Worm (Caenorhabditis elegans): Measurements from ENCODE around the gene F28C6.8.

DNA sequence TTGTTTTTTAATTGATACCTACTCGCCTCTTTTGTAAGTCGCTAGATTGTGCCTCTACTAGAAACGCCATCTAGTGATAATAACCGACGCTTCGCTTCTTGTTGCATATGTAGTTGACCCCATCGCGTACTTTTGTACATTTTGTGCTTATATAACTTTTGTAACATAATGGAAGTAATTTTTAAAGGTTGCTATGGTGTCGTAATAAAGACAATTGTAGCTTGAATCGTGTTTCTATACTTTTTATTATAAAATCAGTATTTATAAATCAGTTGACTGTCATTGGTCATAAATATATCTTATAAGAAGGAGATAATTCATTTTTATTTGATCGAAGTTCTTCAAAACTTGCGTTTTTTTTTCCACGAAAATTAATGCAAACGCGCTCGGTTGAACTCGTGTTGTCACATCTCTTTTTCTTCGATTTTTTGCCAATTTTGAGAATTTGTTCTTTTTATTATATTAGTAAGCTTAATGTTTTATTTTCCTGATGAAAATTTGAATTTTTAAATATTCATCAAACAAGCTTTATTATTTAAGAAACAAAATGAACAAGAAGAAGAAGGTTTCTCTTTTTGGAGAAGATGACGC lies 29.0 kb upstream of the F28C6.8 start, which contains the start of gene F54C9.9:
- TF ChIP-seq klf-2 (GFP tag; conservative IDR thresholded peaks at IDR 0.05): no peak
- no peak for TF ChIP-seq flt-1 (GFP tag; IDR thresholded peaks at IDR 0.05)
